Worm (Caenorhabditis elegans) whole organism, midembryonic: Measurements from ENCODE around the gene ilkp-1.

Source experiments
- T22C8.4 ChIP-seq: fragments of 200-800 bp; sonication (Bioruptor generic); IDR thresholded peaks from 2 replicates; pipeline ENCODE4 v1.3.6; 2022; ENCODE audit warnings: missing genetic modification characterization, missing compliant biosample characterization
- cog-1 ChIP-seq: sonication (generic microtip); optimal IDR thresholded peaks from 2 replicates; lab custom pipeline; 2016; ENCODE audit warnings: missing genetic modification characterization, missing compliant biosample characterization
- flt-1 ChIP-seq: fragments of 200-800 bp; sonication (Bioruptor generic); IDR thresholded peaks from 2 replicates; pipeline ENCODE4 v1.3.6; 2022; ENCODE audit warnings: missing genetic modification characterization, missing compliant biosample characterization
- klf-2 ChIP-seq: fragments of 200-800 bp; sonication (Bioruptor generic); conservative IDR thresholded peaks from 2 replicates; pipeline ENCODE4 v1.3.6; 2022; ENCODE audit warnings: missing genetic modification reagents, missing genetic modification characterization, missing compliant biosample characterization
- med-1 ChIP-seq: sonication (generic microtip); optimal IDR thresholded peaks from 2 replicates; lab custom pipeline; 2017; ENCODE audit warnings: missing genetic modification characterization, mild to moderate bottlenecking, missing compliant biosample characterization, antibody characterized with exemption, missing genetic modification reagents; ENCODE audit not compliant: insufficient read depth
- ref-1 ChIP-seq: fragments of 200-800 bp; sonication (Bioruptor generic); conservative IDR thresholded peaks from 2 replicates; pipeline ENCODE4 v1.3.6; 2022; ENCODE audit warnings: missing genetic modification reagents, missing genetic modification characterization, missing compliant biosample characterization
- tab-1 ChIP-seq: fragments of 200-800 bp; sonication (Bioruptor generic); IDR thresholded peaks from 2 replicates; pipeline ENCODE4 v1.3.6; 2022; ENCODE audit warnings: missing genetic modification characterization, missing compliant biosample characterization
- ztf-23 ChIP-seq: fragments of 200-800 bp; sonication (Bioruptor generic); IDR thresholded peaks from 2 replicates; pipeline ENCODE4 v1.3.6; 2022; ENCODE audit warnings: missing genetic modification reagents, missing genetic modification characterization, missing compliant biosample characterization
- ztf-29 ChIP-seq: fragments of 200-800 bp; sonication (Bioruptor generic); IDR thresholded peaks from 2 replicates; pipeline ENCODE4 v1.3.6; 2022; ENCODE audit warnings: missing genetic modification reagents, missing genetic modification characterization, missing compliant biosample characterization

Gene ilkp-1

ce11 chrII:11057256-11057655 lies 7.2 kb downstream of the ilkp-1 start:
- TF ChIP-seq T22C8.4 (GFP tag; lab: Robert Waterston, UW) (no peak), flt-1 (GFP tag; lab: Robert Waterston, UW) (no peak), klf-2 (GFP tag; lab: Robert Waterston, UW) (no peak), tab-1 (GFP tag; lab: Robert Waterston, UW) (no peak), med-1 (GFP tag; lab: Kevin White, UChicago) (no peak), ztf-29 (GFP tag; lab: Robert Waterston, UW) (no peak), cog-1 (tag; lab: Kevin White, UChicago) (no peak), ref-1 (GFP tag; lab: Robert Waterston, UW) (no peak), ztf-23 (GFP tag; lab: Robert Waterston, UW) (no peak)

- no peak for TF ChIP-seq flt-1 (GFP tag; lab: Robert Waterston, UW)
- TF ChIP-seq klf-2 (GFP tag; lab: Robert Waterston, UW) = no peak
- TF ChIP-seq ztf-23 (GFP tag; lab: Robert Waterston, UW) = no peak
- TF ChIP-seq ref-1 (GFP tag; lab: Robert Waterston, UW) = no peak
- no peak for TF ChIP-seq tab-1 (GFP tag; lab: Robert Waterston, UW)
- TF ChIP-seq ztf-29 (GFP tag; lab: Robert Waterston, UW) = no peak
These were observed 14.2 kb downstream of the ilkp-1 start for ce11 chrII:11064191-11064695.

ce11 chrII:11072565-11072964 lies 22.5 kb downstream of the ilkp-1 start:
- TF ChIP-seq ref-1 (GFP tag; lab: Robert Waterston, UW) (no peak), med-1 (GFP tag; lab: Kevin White, UChicago) (no peak), klf-2 (GFP tag; lab: Robert Waterston, UW) (no peak), T22C8.4 (GFP tag; lab: Robert Waterston, UW) (no peak), ztf-23 (GFP tag; lab: Robert Waterston, UW) (no peak), ztf-29 (GFP tag; lab: Robert Waterston, UW) (no peak)

ce11 chrII:11076550-11076949 lies 26.5 kb downstream of the ilkp-1 start:
- TF ChIP-seq klf-2 (GFP tag; lab: Robert Waterston, UW) (no peak), T22C8.4 (GFP tag; lab: Robert Waterston, UW) (no peak), cog-1 (tag; lab: Kevin White, UChicago) (no peak)

- TF ChIP-seq T22C8.4 (GFP tag; lab: Robert Waterston, UW) (no peak), klf-2 (GFP tag; lab: Robert Waterston, UW) (no peak), med-1 (GFP tag; lab: Kevin White, UChicago) (no peak)
These were observed 36.7 kb downstream of the ilkp-1 start for ce11 chrII:11086770-11087169.

ce11 chrII:11088137-11088536 lies 38.1 kb downstream of the ilkp-1 start:
- no peak for TF ChIP-seq med-1 (GFP tag; lab: Kevin White, UChicago)
- TF ChIP-seq tab-1 (GFP tag; lab: Robert Waterston, UW) = no peak
- no peak for TF ChIP-seq flt-1 (GFP tag; lab: Robert Waterston, UW)
- TF ChIP-seq klf-2 (GFP tag; lab: Robert Waterston, UW) = no peak
- TF ChIP-seq ztf-23 (GFP tag; lab: Robert Waterston, UW) = no peak

ce11 chrII:11089356-11089755 lies 39.3 kb downstream of the ilkp-1 start, which contains the start of gene unc-53:
Gene unc-53, minus strand, starts transcription at chrII:11089456.
- no peak for TF ChIP-seq ztf-29 (GFP tag; lab: Robert Waterston, UW)
- no peak for TF ChIP-seq T22C8.4 (GFP tag; lab: Robert Waterston, UW)
- TF ChIP-seq ref-1 (GFP tag; lab: Robert Waterston, UW) = no peak
- TF ChIP-seq med-1 (GFP tag; lab: Kevin White, UChicago) = no peak
- TF ChIP-seq cog-1 (tag; lab: Kevin White, UChicago) = no peak
- no peak for TF ChIP-seq klf-2 (GFP tag; lab: Robert Waterston, UW)
- no peak for TF ChIP-seq ztf-23 (GFP tag; lab: Robert Waterston, UW)
- no peak for TF ChIP-seq tab-1 (GFP tag; lab: Robert Waterston, UW)
- no peak for TF ChIP-seq flt-1 (GFP tag; lab: Robert Waterston, UW)

ce11 chrII:11091577-11091976 lies 41.5 kb downstream of the ilkp-1 start:
- TF ChIP-seq T22C8.4 (GFP tag; lab: Robert Waterston, UW) (no peak), cog-1 (tag; lab: Kevin White, UChicago) (no peak), klf-2 (GFP tag; lab: Robert Waterston, UW) (no peak), ztf-29 (GFP tag; lab: Robert Waterston, UW) (no peak), ztf-23 (GFP tag; lab: Robert Waterston, UW) (no peak), tab-1 (GFP tag; lab: Robert Waterston, UW) (no peak), flt-1 (GFP tag; lab: Robert Waterston, UW) (no peak), med-1 (GFP tag; lab: Kevin White, UChicago) (no peak), ref-1 (GFP tag; lab: Robert Waterston, UW) (no peak)

ce11 chrII:11092413-11092812 lies 42.4 kb downstream of the ilkp-1 start, which contains the start of gene rpl-42:
Gene rpl-42, plus strand, starts transcription at chrII:11092713.
- TF ChIP-seq ztf-23 (GFP tag; lab: Robert Waterston, UW) = no peak
- no peak for TF ChIP-seq tab-1 (GFP tag; lab: Robert Waterston, UW)
- no peak for TF ChIP-seq T22C8.4 (GFP tag; lab: Robert Waterston, UW)
- TF ChIP-seq ztf-29 (GFP tag; lab: Robert Waterston, UW) = no peak
- no peak for TF ChIP-seq ref-1 (GFP tag; lab: Robert Waterston, UW)
- no peak for TF ChIP-seq klf-2 (GFP tag; lab: Robert Waterston, UW)
- TF ChIP-seq med-1 (GFP tag; lab: Kevin White, UChicago) = no peak
- no peak for TF ChIP-seq cog-1 (tag; lab: Kevin White, UChicago)
- TF ChIP-seq flt-1 (GFP tag; lab: Robert Waterston, UW) = no peak
